Fruit fly (Drosophila melanogaster) whole organism, embryonic: Measurements from ENCODE around the gene CG43085.
A peak's percentile ranks its signal among the peaks of the same experiment; 100 is the strongest.

ENCODE experiments used
- CG4617 ChIP-seq: fragments of 200-800 bp; sonication (Bioruptor generic); optimal IDR thresholded peaks from 3 replicates; lab custom pipeline; 2016; ENCODE audit warnings: missing biosample characterization, missing genetic modification characterization, borderline replicate concordance
- Lhr ChIP-seq: fragments of 200-800 bp; sonication (Bioruptor generic); optimal IDR thresholded peaks from 3 replicates; lab custom pipeline; 2017; ENCODE audit warnings: mild to moderate bottlenecking, missing biosample characterization, missing genetic modification reagents, missing genetic modification characterization
- Med ChIP-seq: fragments of 200-800 bp; sonication (Bioruptor generic); peaks from one replicate; lab custom pipeline; 2016; ENCODE audit warnings: missing biosample characterization, missing genetic modification characterization, mild to moderate bottlenecking, inconsistent platforms, moderate library complexity
- bbx ChIP-seq: fragments of 200-800 bp; sonication (Bioruptor generic); IDR thresholded peaks from 2 replicates; pipeline ENCODE4 v1.3.6; 2022; ENCODE audit warnings: missing biosample characterization, missing genetic modification characterization; ENCODE audit not compliant: partially characterized antibody
- chif ChIP-seq, 2 experiments: fragments of 200-800 bp; sonication (Bioruptor generic); optimal IDR thresholded peaks; 3 replicates each; lab custom pipeline; 2016; ENCODE audit warnings: missing biosample characterization in 2 of 2, missing genetic modification characterization in 2 of 2
- dan ChIP-seq: fragments of 200-800 bp; sonication (Bioruptor generic); IDR thresholded peaks from 2 replicates; pipeline ENCODE4 v1.3.6; 2022; ENCODE audit warnings: missing biosample characterization, missing genetic modification characterization
- fd96Cb ChIP-seq: fragments of 200-800 bp; sonication (Bioruptor generic); optimal IDR thresholded peaks from 2 replicates; lab custom pipeline; 2018; ENCODE audit warnings: missing biosample characterization, mild to moderate bottlenecking, missing genetic modification characterization, moderate library complexity
- row ChIP-seq: fragments of 200-800 bp; sonication (Bioruptor generic); IDR thresholded peaks from 3 replicates; pipeline ENCODE4 v1.3.6; 2022; ENCODE audit warnings: missing biosample characterization, missing genetic modification characterization
- stwl ChIP-seq: fragments of 200-800 bp; sonication (Bioruptor generic); optimal IDR thresholded peaks from 3 replicates; lab custom pipeline; 2018; ENCODE audit warnings: missing biosample characterization, mild to moderate bottlenecking, missing genetic modification characterization, moderate library complexity
- tap ChIP-seq: fragments of 200-800 bp; optimal IDR thresholded peaks from 3 replicates; lab custom pipeline; 2019; ENCODE audit warnings: missing biosample characterization, mild to moderate bottlenecking, missing genetic modification characterization, moderate library complexity

- no peak for TF ChIP-seq CG4617 (GFP tag; lab: Kevin White, UChicago)
- TF ChIP-seq chif (GFP tag; optimal IDR thresholded peaks at IDR 0.05; lab: Kevin White, UChicago) = no peak
- TF ChIP-seq Med (GFP tag; lab: Kevin White, UChicago) = peak; percentile 48
- no peak for TF ChIP-seq Lhr (GFP tag; lab: Kevin White, UChicago)
- no peak for TF ChIP-seq bbx (GFP tag; lab: Robert Waterston, UW)
- no peak for TF ChIP-seq fd96Cb (tag; lab: Kevin White, UChicago)
- no peak for TF ChIP-seq row (GFP tag; lab: Robert Waterston, UW)
- TF ChIP-seq tap = no peak
- TF ChIP-seq stwl (tag; lab: Kevin White, UChicago) = no peak
- TF ChIP-seq dan (GFP tag; lab: Robert Waterston, UW) = no peak
Observed at dm6 chr3L:17667642-17668362, 21.3 kb upstream of the CG43085 start.
